Fruit fly (Drosophila melanogaster) whole organism, embryonic: ENCODE measurements around the gene Cyp4d20.

Experiments used
- Bdp1 ChIP-seq: fragments of 200-800 bp; sonication (Bioruptor generic); optimal IDR thresholded peaks from 3 replicates; lab custom pipeline; 2016; ENCODE audit warnings: missing biosample characterization, missing genetic modification characterization
- CG11247 ChIP-seq: fragments of 200-800 bp; sonication (Bioruptor generic); IDR thresholded peaks from 2 replicates; pipeline ENCODE4 v1.3.6; 2022; ENCODE audit warnings: missing biosample characterization, missing genetic modification characterization
- CG1233 ChIP-seq: fragments of 200-800 bp; sonication (Bioruptor generic); optimal IDR thresholded peaks from 4 replicates; lab custom pipeline; 2018; ENCODE audit warnings: missing biosample characterization, mild to moderate bottlenecking, missing genetic modification characterization
- CG13287 ChIP-seq: fragments of 200-800 bp; sonication (Bioruptor generic); IDR thresholded peaks from 2 replicates; pipeline ENCODE4 v1.3.6; 2022; ENCODE audit warnings: missing biosample characterization, missing genetic modification characterization; ENCODE audit not compliant: partially characterized antibody
- CG13296 ChIP-seq: fragments of 200-800 bp; sonication (Bioruptor generic); optimal IDR thresholded peaks from 3 replicates; lab custom pipeline; 2018; ENCODE audit warnings: missing biosample characterization, mild to moderate bottlenecking, missing genetic modification characterization
- CG15011 ChIP-seq: fragments of 200-800 bp; sonication (Bioruptor generic); optimal IDR thresholded peaks from 3 replicates; lab custom pipeline; 2018; ENCODE audit warnings: missing biosample characterization, mild to moderate bottlenecking, missing genetic modification characterization
- CG16863 ChIP-seq: fragments of 200-800 bp; sonication (Bioruptor generic); optimal IDR thresholded peaks from 3 replicates; lab custom pipeline; 2016; ENCODE audit warnings: missing biosample characterization, missing genetic modification characterization
- CG17802 ChIP-seq: fragments of 200-800 bp; sonication (Bioruptor generic); optimal IDR thresholded peaks from 2 replicates; lab custom pipeline; 2018; ENCODE audit warnings: missing biosample characterization, mild to moderate bottlenecking, missing genetic modification characterization, moderate library complexity
- CG2116 ChIP-seq: fragments of 200-800 bp; sonication (Bioruptor generic); optimal IDR thresholded peaks from 3 replicates; lab custom pipeline; 2018; ENCODE audit warnings: missing biosample characterization, mild to moderate bottlenecking, missing genetic modification characterization
- CG2129 ChIP-seq: fragments of 200-800 bp; sonication (Bioruptor generic); IDR thresholded peaks from 2 replicates; pipeline ENCODE4 v1.3.6; 2022; ENCODE audit warnings: missing biosample characterization, missing genetic modification characterization; ENCODE audit not compliant: partially characterized antibody
- CG31441 ChIP-seq: fragments of 200-800 bp; sonication (Bioruptor generic); IDR thresholded peaks from 2 replicates; pipeline ENCODE4 v1.3.6; 2022; ENCODE audit warnings: missing biosample characterization, missing genetic modification characterization
- CG32767 ChIP-seq: fragments of 200-800 bp; sonication (Bioruptor generic); IDR thresholded peaks from 2 replicates; pipeline ENCODE4 v1.3.6; 2022; ENCODE audit warnings: missing biosample characterization, missing genetic modification characterization
- CG7963 ChIP-seq: fragments of 200-800 bp; sonication (Bioruptor generic); IDR thresholded peaks from 3 replicates; pipeline ENCODE4 v1.3.6; 2022; ENCODE audit warnings: missing biosample characterization, missing genetic modification characterization; ENCODE audit not compliant: partially characterized antibody
- CG7987 ChIP-seq: fragments of 200-800 bp; sonication (Bioruptor generic); optimal IDR thresholded peaks from 2 replicates; lab custom pipeline; 2018; ENCODE audit warnings: missing biosample characterization, mild to moderate bottlenecking, missing genetic modification characterization, moderate library complexity
- CG8290 ChIP-seq, 3 experiments: fragments of 200-800 bp; sonication (Bioruptor generic); optimal IDR thresholded peaks; 2 replicates each; lab custom pipeline; 2016 to 2019; ENCODE audit warnings: missing biosample characterization in 3 of 3, missing genetic modification characterization in 3 of 3, mild to moderate bottlenecking in 2 of 3, moderate library complexity in 1 of 3
- CG8765 ChIP-seq: fragments of 200-800 bp; sonication (Bioruptor generic); IDR thresholded peaks from 2 replicates; pipeline ENCODE4 v1.3.6; 2022; ENCODE audit warnings: missing biosample characterization, missing genetic modification characterization
- CG9876 ChIP-seq: fragments of 200-800 bp; sonication (Bioruptor generic); optimal IDR thresholded peaks from 2 replicates; lab custom pipeline; 2016; ENCODE audit warnings: missing biosample characterization, missing genetic modification characterization
- CkIIα-i1 ChIP-seq: fragments of 200-800 bp; sonication (Bioruptor generic); IDR thresholded peaks from 2 replicates; pipeline ENCODE4 v1.3.6; 2022; ENCODE audit warnings: missing biosample characterization, missing genetic modification characterization
- HHEX ChIP-seq: fragments of 200-800 bp; sonication (Bioruptor generic); optimal IDR thresholded peaks from 3 replicates; lab custom pipeline; 2017; ENCODE audit warnings: missing biosample characterization, mild to moderate bottlenecking, missing genetic modification characterization, missing genetic modification reagents
- Hr3 ChIP-seq: fragments of 200-800 bp; sonication (Bioruptor generic); optimal IDR thresholded peaks from 3 replicates; lab custom pipeline; 2016; ENCODE audit warnings: missing biosample characterization, missing genetic modification characterization
- Mes4 ChIP-seq: fragments of 200-800 bp; sonication (Bioruptor generic); optimal IDR thresholded peaks from 2 replicates; lab custom pipeline; 2016; ENCODE audit warnings: missing biosample characterization, missing genetic modification characterization
- PHDP ChIP-seq: fragments of 200-800 bp; sonication (Bioruptor generic); optimal IDR thresholded peaks from 3 replicates; lab custom pipeline; 2018; ENCODE audit warnings: missing biosample characterization, mild to moderate bottlenecking, missing genetic modification characterization, moderate library complexity
- Usf ChIP-seq: fragments of 200-800 bp; sonication (Bioruptor generic); optimal IDR thresholded peaks from 2 replicates; lab custom pipeline; 2017; ENCODE audit warnings: missing genotype, missing biosample characterization, missing genetic modification characterization
- Xbp1 ChIP-seq: fragments of 200-800 bp; sonication (Bioruptor generic); optimal IDR thresholded peaks from 3 replicates; lab custom pipeline; 2016; ENCODE audit warnings: missing biosample characterization, mild to moderate bottlenecking, missing genetic modification characterization
- YL-1 ChIP-seq: fragments of 200-800 bp; sonication (Bioruptor generic); optimal IDR thresholded peaks from 3 replicates; lab custom pipeline; 2017; ENCODE audit warnings: missing biosample characterization, mild to moderate bottlenecking, missing genetic modification characterization
- abd-A ChIP-seq: fragments of 200-800 bp; sonication (Bioruptor generic); optimal IDR thresholded peaks from 3 replicates; lab custom pipeline; 2019; ENCODE audit warnings: missing biosample characterization, mild to moderate bottlenecking, missing genetic modification characterization, moderate library complexity
- bbx ChIP-seq: fragments of 200-800 bp; sonication (Bioruptor generic); IDR thresholded peaks from 2 replicates; pipeline ENCODE4 v1.3.6; 2022; ENCODE audit warnings: missing biosample characterization, missing genetic modification characterization; ENCODE audit not compliant: partially characterized antibody
- bowl ChIP-seq: fragments of 200-800 bp; sonication (Bioruptor generic); IDR thresholded peaks from 2 replicates; pipeline ENCODE4 v1.3.6; 2022; ENCODE audit warnings: missing biosample characterization, missing genetic modification characterization
- crol ChIP-seq: fragments of 200-800 bp; sonication (Bioruptor generic); IDR thresholded peaks from 2 replicates; pipeline ENCODE4 v1.3.6; 2022; ENCODE audit warnings: missing biosample characterization, missing genetic modification characterization
- cwo ChIP-seq: fragments of 200-800 bp; sonication (Bioruptor generic); optimal IDR thresholded peaks from 3 replicates; lab custom pipeline; 2017; ENCODE audit warnings: missing biosample characterization, missing genetic modification characterization, mild to moderate bottlenecking, moderate library complexity, missing genetic modification reagents
- dysf ChIP-seq: fragments of 200-800 bp; sonication (Bioruptor generic); IDR thresholded peaks from 3 replicates; pipeline ENCODE4 v1.3.6; 2022; ENCODE audit warnings: missing biosample characterization, missing genetic modification characterization
- en ChIP-seq: fragments of 200-800 bp; sonication (Bioruptor generic); optimal IDR thresholded peaks from 2 replicates; lab custom pipeline; 2016; ENCODE audit warnings: missing biosample characterization, missing genetic modification characterization
- ewg ChIP-seq: fragments of 200-800 bp; sonication (Bioruptor generic); optimal IDR thresholded peaks from 3 replicates; lab custom pipeline; 2017; ENCODE audit warnings: mild to moderate bottlenecking, missing biosample characterization, missing genetic modification reagents, missing genetic modification characterization
- fd102C ChIP-seq: fragments of 200-800 bp; sonication (Bioruptor generic); optimal IDR thresholded peaks from 2 replicates; lab custom pipeline; 2018; ENCODE audit warnings: missing biosample characterization, mild to moderate bottlenecking, missing genetic modification characterization, moderate library complexity
- gem ChIP-seq: fragments of 200-800 bp; sonication (Bioruptor generic); optimal IDR thresholded peaks from 2 replicates; lab custom pipeline; 2019; ENCODE audit warnings: missing biosample characterization, mild to moderate bottlenecking, missing genetic modification characterization, moderate library complexity
- insv ChIP-seq, 2 experiments: fragments of 200-800 bp; sonication (Bioruptor generic); optimal IDR thresholded peaks; 3 replicates each; lab custom pipeline; 2016 to 2018; ENCODE audit warnings: missing biosample characterization in 2 of 2, missing genetic modification characterization in 2 of 2
- kni ChIP-seq: fragments of 200-800 bp; sonication (Bioruptor generic); optimal IDR thresholded peaks from 3 replicates; lab custom pipeline; 2017; ENCODE audit warnings: mild to moderate bottlenecking, missing biosample characterization, missing genetic modification reagents, missing genetic modification characterization
- knrl ChIP-seq: fragments of 200-800 bp; sonication (Bioruptor generic); IDR thresholded peaks from 3 replicates; pipeline ENCODE4 v1.3.6; 2022; ENCODE audit warnings: missing biosample characterization, missing genetic modification characterization; ENCODE audit not compliant: partially characterized antibody
- lilli ChIP-seq: fragments of 200-800 bp; sonication (Bioruptor generic); optimal IDR thresholded peaks from 3 replicates; lab custom pipeline; 2016; ENCODE audit warnings: missing biosample characterization, missing genetic modification characterization
- mam ChIP-seq: fragments of 200-800 bp; sonication (Bioruptor generic); optimal IDR thresholded peaks from 3 replicates; lab custom pipeline; 2016; ENCODE audit warnings: missing biosample characterization, missing genetic modification characterization
- nom ChIP-seq: fragments of 200-800 bp; sonication (Bioruptor generic); optimal IDR thresholded peaks from 2 replicates; lab custom pipeline; 2017; ENCODE audit warnings: missing biosample characterization, missing genetic modification characterization, mild to moderate bottlenecking, moderate library complexity, missing genetic modification reagents
- pfk ChIP-seq: fragments of 200-800 bp; sonication (Bioruptor generic); optimal IDR thresholded peaks from 2 replicates; lab custom pipeline; 2018; ENCODE audit warnings: missing biosample characterization, mild to moderate bottlenecking, missing genetic modification characterization, moderate library complexity
- phol ChIP-seq: fragments of 200-800 bp; sonication (Bioruptor generic); optimal IDR thresholded peaks from 3 replicates; lab custom pipeline; 2018; ENCODE audit warnings: missing biosample characterization, mild to moderate bottlenecking, missing genetic modification characterization, moderate library complexity
- schlank ChIP-seq: fragments of 200-800 bp; sonication (Bioruptor generic); optimal IDR thresholded peaks from 2 replicates; lab custom pipeline; 2018; ENCODE audit warnings: missing biosample characterization, mild to moderate bottlenecking, missing genetic modification characterization
- sna ChIP-seq: fragments of 200-800 bp; sonication (Bioruptor generic); IDR thresholded peaks from 2 replicates; pipeline ENCODE4 v1.3.6; 2022; ENCODE audit warnings: missing biosample characterization, missing genetic modification characterization; ENCODE audit not compliant: partially characterized antibody
- tap ChIP-seq: fragments of 200-800 bp; optimal IDR thresholded peaks from 3 replicates; lab custom pipeline; 2019; ENCODE audit warnings: missing biosample characterization, mild to moderate bottlenecking, missing genetic modification characterization, moderate library complexity
- tin ChIP-seq: fragments of 200-800 bp; sonication (Bioruptor generic); optimal IDR thresholded peaks from 3 replicates; lab custom pipeline; 2016; ENCODE audit warnings: missing biosample characterization, missing genetic modification characterization
- usp ChIP-seq: fragments of >200 bp; optimal IDR thresholded peaks from 2 replicates; lab custom pipeline; 2017; ENCODE audit warnings: missing biosample characterization, missing genetic modification characterization
- vvl ChIP-seq: fragments of 200-800 bp; sonication (Bioruptor generic); IDR thresholded peaks from 2 replicates; pipeline ENCODE4 v1.3.6; 2022; ENCODE audit warnings: missing biosample characterization, missing genetic modification characterization
- wek ChIP-seq: fragments of 200-800 bp; sonication (Bioruptor generic); optimal IDR thresholded peaks from 3 replicates; lab custom pipeline; 2018; ENCODE audit warnings: missing biosample characterization, mild to moderate bottlenecking, missing genetic modification characterization, moderate library complexity

Gene Cyp4d20

DNA sequence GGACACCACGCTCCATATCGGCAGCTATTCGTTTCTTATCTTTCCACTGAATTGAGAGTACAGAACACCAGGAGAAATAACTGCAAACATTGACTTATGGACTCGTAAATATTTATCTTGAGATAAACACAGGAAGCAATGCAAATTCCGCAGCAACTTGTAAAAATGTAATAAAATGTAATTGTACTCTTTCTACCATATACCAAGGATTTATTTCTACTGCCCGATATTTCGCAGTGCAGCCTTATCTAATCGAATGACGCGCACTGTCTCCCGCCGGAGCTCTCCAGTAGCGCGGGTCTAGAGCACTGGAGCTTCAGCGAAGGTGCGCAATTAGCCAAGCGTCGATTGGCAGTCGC lies 15.9 kb upstream of the Cyp4d20 start (continued):
- TF ChIP-seq CG13287 (GFP tag; lab: Robert Waterston, UW) (no peak), crol (GFP tag; lab: Robert Waterston, UW) (peak; percentile 48; the same call in 1 of the 2 replicates), dysf (GFP tag; lab: Robert Waterston, UW) (peak; percentile 95), CG16863 (GFP tag; lab: Kevin White, UChicago) (peak; percentile 50), CkIIα-i1 (GFP tag; lab: Robert Waterston, UW) (peak; percentile 58; the same call in 1 of the 2 replicates), CG13296 (peak; percentile 91), Hr3 (GFP tag; lab: Kevin White, UChicago) (peak; percentile 65), lilli (peak; percentile 84), CG2129 (no peak), PHDP (peak; percentile 83), usp (GFP tag; lab: Kevin White, UChicago) (no peak), Usf (GFP tag; lab: Kevin White, UChicago) (peak; percentile 51), kni (GFP tag; lab: Kevin White, UChicago) (no peak), CG32767 (GFP tag; lab: Robert Waterston, UW) (peak; percentile 81), HHEX (GFP tag; lab: Kevin White, UChicago) (peak; percentile 91), bowl (GFP tag; lab: Robert Waterston, UW) (peak; percentile 75; the same call in 1 of the 2 replicates), sna (GFP tag; lab: Robert Waterston, UW) (no peak), YL-1 (GFP tag; lab: Kevin White, UChicago) (no peak), insv (GFP tag; optimal IDR thresholded peaks at IDR 0.05; lab: Kevin White, UChicago) (no peak), CG17802 (tag; lab: Kevin White, UChicago) (peak; percentile 54), CG1233 (peak; percentile 84), gem (tag; lab: Kevin White, UChicago) (peak; percentile 85), CG8765 (peak; percentile 77), CG7987 (GFP tag; lab: Kevin White, UChicago) (peak; percentile 2), CG15011 (peak; percentile 82), en (GFP tag; lab: Kevin White, UChicago) (peak; percentile 51), tap (peak; percentile 86), wek (GFP tag; lab: Kevin White, UChicago) (no peak), CG31441 (peak; percentile 78), phol (tag; lab: Kevin White, UChicago) (peak; percentile 82), nom (peak; percentile 92), schlank (peak; percentile 87), ewg (GFP tag; lab: Kevin White, UChicago) (peak; percentile 42), bbx (no peak), knrl (GFP tag; lab: Robert Waterston, UW) (no peak), cwo (GFP tag; lab: Kevin White, UChicago) (peak; percentile 95), pfk (GFP tag; lab: Kevin White, UChicago) (no peak), CG8290 (GFP tag; optimal IDR thresholded peaks at IDR 0.05; lab: Kevin White, UChicago) (no peak), CG8290 (tag; optimal IDR thresholded peaks at IDR 0.05; lab: Kevin White, UChicago) (peak in 1 of 2 experiments; percentile 90), CG7963 (GFP tag; lab: Robert Waterston, UW) (no peak), CG2116 (GFP tag; lab: Kevin White, UChicago) (peak; percentile 24), CG9876 (no peak), Bdp1 (GFP tag; lab: Kevin White, UChicago) (peak; percentile 16), CG11247 (peak; percentile 92), vvl (GFP tag; lab: Robert Waterston, UW) (peak; percentile 92), Xbp1 (GFP tag; lab: Kevin White, UChicago) (peak; percentile 74), Mes4 (no peak), mam (GFP tag; lab: Kevin White, UChicago) (peak; percentile 96), abd-A (tag; lab: Kevin White, UChicago) (no peak), tin (GFP tag; lab: Kevin White, UChicago) (peak; percentile 83), fd102C (GFP tag; lab: Kevin White, UChicago) (no peak)
